Fruit fly (Drosophila melanogaster) whole organism, embryonic: ENCODE measurements around the gene CG9426.

ENCODE experiments used
- Asciz ChIP-seq: fragments of 200-800 bp; sonication (Bioruptor generic); optimal IDR thresholded peaks from 2 replicates; lab custom pipeline; 2017; ENCODE audit warnings: missing biosample characterization, mild to moderate bottlenecking, missing genetic modification characterization, missing genetic modification reagents
- Awh ChIP-seq: fragments of 200-800 bp; sonication (Bioruptor generic); IDR thresholded peaks from 2 replicates; pipeline ENCODE4, ENCODE4 v1.3.6; 2022; ENCODE audit warnings: missing biosample characterization, missing genetic modification characterization
- B-H2 ChIP-seq: fragments of 200-800 bp; sonication (Bioruptor generic); optimal IDR thresholded peaks from 2 replicates; lab custom pipeline; 2018; ENCODE audit warnings: missing biosample characterization, mild to moderate bottlenecking, missing genetic modification characterization
- CG12104 ChIP-seq: fragments of 200-800 bp; sonication (Bioruptor generic); optimal IDR thresholded peaks from 3 replicates; lab custom pipeline; 2016; ENCODE audit warnings: missing biosample characterization, missing genetic modification characterization
- CG12391 ChIP-seq: fragments of 200-800 bp; sonication (Bioruptor generic); optimal IDR thresholded peaks from 3 replicates; lab custom pipeline; 2018; ENCODE audit warnings: missing biosample characterization, mild to moderate bottlenecking, missing genetic modification characterization, moderate library complexity
- CG12942 ChIP-seq: fragments of 200-800 bp; sonication (Bioruptor generic); optimal IDR thresholded peaks from 3 replicates; lab custom pipeline; 2016; ENCODE audit warnings: missing biosample characterization, missing genetic modification characterization
- CG13624 ChIP-seq: fragments of 200-800 bp; sonication (Bioruptor generic); optimal IDR thresholded peaks from 2 replicates; lab custom pipeline; 2016; ENCODE audit warnings: missing biosample characterization, missing genetic modification characterization
- CG14014 ChIP-seq: fragments of 200-800 bp; sonication (Bioruptor generic); IDR thresholded peaks from 2 replicates; pipeline ENCODE4 v1.3.6; 2022; ENCODE audit warnings: missing biosample characterization, missing genetic modification characterization
- CG14441 ChIP-seq: fragments of 200-800 bp; sonication (Bioruptor generic); IDR thresholded peaks from 2 replicates; pipeline ENCODE4 v1.3.6; 2022; ENCODE audit warnings: missing biosample characterization, missing genetic modification characterization
- CG14710 ChIP-seq: fragments of 200-800 bp; sonication (Bioruptor generic); optimal IDR thresholded peaks from 3 replicates; lab custom pipeline; 2019; ENCODE audit warnings: missing biosample characterization, mild to moderate bottlenecking, missing genetic modification characterization, moderate library complexity
- CG16813 ChIP-seq: fragments of 200-800 bp; sonication (Bioruptor generic); IDR thresholded peaks from 3 replicates; pipeline ENCODE4 v1.3.6; 2022; ENCODE audit warnings: missing biosample characterization, missing genetic modification characterization; ENCODE audit not compliant: partially characterized antibody
- CG16863 ChIP-seq: fragments of 200-800 bp; sonication (Bioruptor generic); optimal IDR thresholded peaks from 3 replicates; lab custom pipeline; 2016; ENCODE audit warnings: missing biosample characterization, missing genetic modification characterization
- CG17612 ChIP-seq: fragments of 200-800 bp; sonication (Bioruptor generic); IDR thresholded peaks from 2 replicates; pipeline ENCODE4 v1.3.6; 2022; ENCODE audit warnings: missing biosample characterization, missing genetic modification characterization
- CG18764 ChIP-seq: fragments of 200-800 bp; sonication (Bioruptor generic); optimal IDR thresholded peaks from 3 replicates; lab custom pipeline; 2016; ENCODE audit warnings: missing biosample characterization, missing genetic modification characterization
- CG2199 ChIP-seq: fragments of 200-800 bp; sonication (Bioruptor generic); IDR thresholded peaks from 3 replicates; pipeline ENCODE4 v1.3.6; 2022; ENCODE audit warnings: missing biosample characterization, missing genetic modification characterization
- CG30403 ChIP-seq: fragments of 200-800 bp; sonication (Bioruptor generic); optimal IDR thresholded peaks from 3 replicates; lab custom pipeline; 2016; ENCODE audit warnings: missing biosample characterization, missing genetic modification characterization
- CG3281 ChIP-seq: fragments of 200-800 bp; sonication (Bioruptor generic); optimal IDR thresholded peaks from 3 replicates; lab custom pipeline; 2017; ENCODE audit warnings: missing biosample characterization, mild to moderate bottlenecking, missing genetic modification characterization
- CG34224 ChIP-seq: fragments of 200-800 bp; sonication (Bioruptor generic); IDR thresholded peaks from 3 replicates; pipeline ENCODE4 v1.3.6; 2022; ENCODE audit warnings: missing biosample characterization, missing genetic modification characterization; ENCODE audit not compliant: partially characterized antibody
- CG4360 ChIP-seq: fragments of 200-800 bp; sonication (Bioruptor generic); IDR thresholded peaks from 2 replicates; pipeline ENCODE4 v1.3.6; 2022; ENCODE audit warnings: missing biosample characterization, missing genetic modification characterization
- CG7987 ChIP-seq: fragments of 200-800 bp; sonication (Bioruptor generic); optimal IDR thresholded peaks from 2 replicates; lab custom pipeline; 2018; ENCODE audit warnings: missing biosample characterization, mild to moderate bottlenecking, missing genetic modification characterization, moderate library complexity
- CG8765 ChIP-seq: fragments of 200-800 bp; sonication (Bioruptor generic); IDR thresholded peaks from 2 replicates; pipeline ENCODE4 v1.3.6; 2022; ENCODE audit warnings: missing biosample characterization, missing genetic modification characterization
- CG8944 ChIP-seq: fragments of 200-800 bp; sonication (Bioruptor generic); optimal IDR thresholded peaks from 3 replicates; lab custom pipeline; 2016; ENCODE audit warnings: missing biosample characterization, missing genetic modification characterization
- CG9727 ChIP-seq: fragments of 200-800 bp; sonication (Bioruptor generic); optimal IDR thresholded peaks from 3 replicates; lab custom pipeline; 2017; ENCODE audit warnings: missing biosample characterization, mild to moderate bottlenecking, missing genetic modification characterization
- Fer3 ChIP-seq: fragments of 200-800 bp; sonication (Bioruptor generic); optimal IDR thresholded peaks from 2 replicates; lab custom pipeline; 2018; ENCODE audit warnings: missing biosample characterization, mild to moderate bottlenecking, missing genetic modification characterization, moderate library complexity
- HLH4C ChIP-seq: fragments of 200-800 bp; sonication (Bioruptor generic); IDR thresholded peaks from 3 replicates; pipeline ENCODE4 v1.3.6; 2022; ENCODE audit warnings: missing biosample characterization, missing genetic modification characterization; ENCODE audit not compliant: partially characterized antibody
- Max ChIP-seq: fragments of 200-800 bp; sonication (Bioruptor generic); optimal IDR thresholded peaks from 2 replicates; lab custom pipeline; 2016; ENCODE audit warnings: missing biosample characterization, mild to moderate bottlenecking, missing genetic modification characterization
- Med ChIP-seq: fragments of 200-800 bp; sonication (Bioruptor generic); peaks from one replicate; lab custom pipeline; 2016; ENCODE audit warnings: missing biosample characterization, missing genetic modification characterization, mild to moderate bottlenecking, inconsistent platforms, moderate library complexity
- Meics ChIP-seq: fragments of 200-800 bp; sonication (Bioruptor generic); optimal IDR thresholded peaks from 2 replicates; lab custom pipeline; 2017; ENCODE audit warnings: missing biosample characterization, mild to moderate bottlenecking, missing genetic modification characterization
- Mrtf ChIP-seq: fragments of 200-800 bp; sonication (Bioruptor generic); IDR thresholded peaks from 3 replicates; pipeline ENCODE4 v1.3.6; 2022; ENCODE audit warnings: missing biosample characterization, missing genetic modification characterization
- Ptx1 ChIP-seq: fragments of 200-800 bp; sonication (Bioruptor generic); IDR thresholded peaks from 2 replicates; pipeline ENCODE4 v1.3.6; 2022; ENCODE audit warnings: missing biosample characterization, missing genetic modification characterization
- Spps ChIP-seq: fragments of 200-800 bp; sonication (Bioruptor generic); optimal IDR thresholded peaks from 2 replicates; lab custom pipeline; 2018; ENCODE audit warnings: missing biosample characterization, mild to moderate bottlenecking, missing genetic modification characterization
- Sry-δ ChIP-seq: fragments of 200-800 bp; sonication (Bioruptor generic); optimal IDR thresholded peaks from 2 replicates; lab custom pipeline; 2016; ENCODE audit warnings: missing biosample characterization, missing genetic modification characterization
- ase ChIP-seq: fragments of 200-800 bp; sonication (Bioruptor generic); IDR thresholded peaks from 3 replicates; pipeline ENCODE4 v1.3.6; 2022; ENCODE audit warnings: missing biosample characterization, missing genetic modification characterization
- bbx ChIP-seq: fragments of 200-800 bp; sonication (Bioruptor generic); IDR thresholded peaks from 2 replicates; pipeline ENCODE4 v1.3.6; 2022; ENCODE audit warnings: missing biosample characterization, missing genetic modification characterization; ENCODE audit not compliant: partially characterized antibody
- btn ChIP-seq: fragments of 200-800 bp; sonication (Bioruptor generic); optimal IDR thresholded peaks from 2 replicates; lab custom pipeline; 2016; ENCODE audit warnings: missing biosample characterization, missing genetic modification characterization
- chif ChIP-seq, 2 experiments: fragments of 200-800 bp; sonication (Bioruptor generic); optimal IDR thresholded peaks; 3 replicates each; lab custom pipeline; 2016; ENCODE audit warnings: missing biosample characterization in 2 of 2, missing genetic modification characterization in 2 of 2
- dmrt11E ChIP-seq: fragments of 200-800 bp; sonication (Bioruptor generic); optimal IDR thresholded peaks from 3 replicates; lab custom pipeline; 2018; ENCODE audit warnings: missing biosample characterization, mild to moderate bottlenecking, missing genetic modification characterization, moderate library complexity
- fd64A ChIP-seq: fragments of 200-800 bp; sonication (Bioruptor generic); optimal IDR thresholded peaks from 3 replicates; lab custom pipeline; 2018; ENCODE audit warnings: missing biosample characterization, mild to moderate bottlenecking, missing genetic modification characterization
- her ChIP-seq: fragments of 200-800 bp; sonication (Bioruptor generic); optimal IDR thresholded peaks from 2 replicates; lab custom pipeline; 2016; ENCODE audit warnings: missing biosample characterization, missing genetic modification characterization
- kay ChIP-seq: fragments of 200-800 bp; sonication (Bioruptor generic); optimal IDR thresholded peaks from 2 replicates; lab custom pipeline; 2016; ENCODE audit warnings: missing biosample characterization, missing genetic modification characterization
- lbe ChIP-seq: fragments of 200-800 bp; sonication (Bioruptor generic); optimal IDR thresholded peaks from 2 replicates; lab custom pipeline; 2016; ENCODE audit warnings: missing biosample characterization, mild to moderate bottlenecking, missing genetic modification characterization
- pb ChIP-seq: fragments of 200-800 bp; sonication (Bioruptor generic); optimal IDR thresholded peaks from 3 replicates; lab custom pipeline; 2016; ENCODE audit warnings: missing biosample characterization, missing genetic modification characterization
- peb ChIP-seq: fragments of 200-800 bp; sonication (Bioruptor generic); IDR thresholded peaks from 2 replicates; pipeline ENCODE4 v1.3.6; 2022; ENCODE audit warnings: missing biosample characterization, missing genetic modification characterization
- pzg ChIP-seq: fragments of 200-800 bp; sonication (Bioruptor generic); optimal IDR thresholded peaks from 3 replicates; lab custom pipeline; 2018; ENCODE audit warnings: missing biosample characterization, mild to moderate bottlenecking, missing genetic modification characterization, moderate library complexity
- rib ChIP-seq: fragments of 200-800 bp; sonication (Bioruptor generic); IDR thresholded peaks from 2 replicates; pipeline ENCODE4 v1.3.6; 2022; ENCODE audit warnings: missing biosample characterization, missing genetic modification characterization
- sens ChIP-seq: fragments of 200-800 bp; sonication (Bioruptor generic); peaks from one replicate; lab custom pipeline; 2016; ENCODE audit warnings: missing biosample characterization, missing genetic modification characterization
- sim ChIP-seq: fragments of 200-800 bp; sonication (Bioruptor generic); IDR thresholded peaks from 2 replicates; pipeline ENCODE4 v1.3.6; 2022; ENCODE audit warnings: missing biosample characterization, missing genetic modification characterization
- ssp ChIP-seq: fragments of 200-800 bp; sonication (Bioruptor generic); IDR thresholded peaks from 2 replicates; pipeline ENCODE4 v1.3.6; 2022; ENCODE audit warnings: missing biosample characterization, missing genetic modification characterization
- stc ChIP-seq: fragments of 200-800 bp; sonication (Bioruptor generic); IDR thresholded peaks from 2 replicates; pipeline ENCODE4 v1.3.6; 2022; ENCODE audit warnings: missing biosample characterization, missing genetic modification characterization
- zen ChIP-seq: fragments of 200-800 bp; sonication (Bioruptor generic); optimal IDR thresholded peaks from 3 replicates; lab custom pipeline; 2018; ENCODE audit warnings: missing biosample characterization, mild to moderate bottlenecking, missing genetic modification characterization, moderate library complexity

CG9426 gene

DNA sequence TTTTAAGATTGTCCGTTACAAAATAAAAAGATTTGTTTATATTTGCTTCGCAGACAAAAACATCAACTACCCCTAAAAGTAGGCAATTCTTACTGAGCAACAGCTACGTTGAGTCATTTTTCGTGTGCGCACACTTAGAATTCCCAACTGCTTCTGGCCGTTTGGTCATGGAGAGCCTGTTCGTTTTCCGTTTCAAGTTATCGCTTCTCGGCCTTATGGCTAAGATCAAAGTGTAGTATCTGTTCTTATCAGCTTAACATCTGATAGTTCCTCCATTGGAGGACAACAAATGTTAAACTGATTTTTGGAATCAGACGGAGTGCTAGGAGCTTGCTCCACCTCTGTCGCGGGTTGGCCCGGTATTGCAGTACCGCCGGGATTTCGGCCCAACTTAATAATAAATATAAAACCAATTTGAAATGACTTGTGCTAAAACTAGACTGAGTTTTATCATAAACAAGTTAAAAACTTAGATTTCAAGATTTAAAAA lies 4.0 kb downstream of the CG9426 start (continued):
- peak; percentile 15 for TF ChIP-seq Spps (tag; lab: Kevin White, UChicago)
- TF ChIP-seq zen, result peak; percentile 59
- peak; percentile 50 for TF ChIP-seq Meics
- peak; percentile 39 for TF ChIP-seq B-H2 (GFP tag; lab: Kevin White, UChicago)
- TF ChIP-seq Awh (GFP tag; lab: Robert Waterston, UW), result peak; percentile 62; the same call in 1 of the 2 replicates
- TF ChIP-seq CG2199 (GFP tag; lab: Robert Waterston, UW), result peak; percentile 86
- TF ChIP-seq Fer3, result peak; percentile 62
- peak; percentile 46; the same call in 1 of the 2 replicates for TF ChIP-seq CG8765
- TF ChIP-seq sim (GFP tag; lab: Robert Waterston, UW), result 0 out of 2 replicates have a peak, but pooled peaks have one; percentile 16
- TF ChIP-seq dmrt11E (tag; lab: Kevin White, UChicago), result peak; percentile 27
- peak; percentile 39 for TF ChIP-seq Asciz (GFP tag; lab: Kevin White, UChicago)
- peak; percentile 93 for TF ChIP-seq sens (GFP tag; lab: Kevin White, UChicago)
- peak; percentile 88 for TF ChIP-seq kay (GFP tag; lab: Kevin White, UChicago)
- TF ChIP-seq lbe (GFP tag; lab: Kevin White, UChicago), result peak; percentile 40
- TF ChIP-seq CG16863 (GFP tag; lab: Kevin White, UChicago), result peak; percentile 31
- TF ChIP-seq her (GFP tag; lab: Kevin White, UChicago), result peak; percentile 73
- peak; percentile 67 for TF ChIP-seq rib (GFP tag; lab: Robert Waterston, UW)
- TF ChIP-seq btn, result peak; percentile 52
- TF ChIP-seq CG18764 (GFP tag; lab: Kevin White, UChicago), result peak; percentile 32
- peak; percentile 29; the same call in 1 of the 2 replicates for TF ChIP-seq ssp (GFP tag; lab: Robert Waterston, UW)
- TF ChIP-seq CG13624 (GFP tag; lab: Kevin White, UChicago), result peak; percentile 71
- 0 out of 3 replicates have a peak, but pooled peaks have one; percentile 15 for TF ChIP-seq Mrtf (GFP tag; lab: Robert Waterston, UW)
- TF ChIP-seq peb (GFP tag; lab: Robert Waterston, UW), result peak; percentile 58; the same call in 1 of the 2 replicates
- TF ChIP-seq fd64A (GFP tag; lab: Kevin White, UChicago), result peak; percentile 35
- peak; percentile 29 for TF ChIP-seq Sry-δ (GFP tag; lab: Kevin White, UChicago)
- peak; percentile 97 for TF ChIP-seq Med (GFP tag; lab: Kevin White, UChicago)
- peak; percentile 41 for TF ChIP-seq CG8944 (GFP tag; lab: Kevin White, UChicago)
- peak; percentile 56 for TF ChIP-seq Max
- TF ChIP-seq HLH4C (GFP tag; lab: Robert Waterston, UW), result peak; percentile 25; the same call in 1 of the 3 replicates
- peak; percentile 49 for TF ChIP-seq CG4360 (GFP tag; lab: Robert Waterston, UW)
- TF ChIP-seq CG34224, result peak; percentile 35; the same call in 1 of the 3 replicates
- peak; percentile 47; the same call in 1 of the 2 replicates for TF ChIP-seq CG17612
- TF ChIP-seq pzg, result peak; percentile 3
- TF ChIP-seq bbx (GFP tag; lab: Robert Waterston, UW), result peak; percentile 77
- TF ChIP-seq CG7987 (GFP tag; lab: Kevin White, UChicago), result peak; percentile 59
- TF ChIP-seq ase (GFP tag; lab: Robert Waterston, UW), result 0 out of 3 replicates have a peak, but pooled peaks have one; percentile 43
- TF ChIP-seq CG12104 (GFP tag; lab: Kevin White, UChicago), result peak; percentile 5
- TF ChIP-seq CG3281, result peak; percentile 24
- peak; percentile 42 for TF ChIP-seq pb (GFP tag; lab: Kevin White, UChicago)
- TF ChIP-seq stc (GFP tag; lab: Robert Waterston, UW), result peak; percentile 50; the same call in 1 of the 2 replicates
- TF ChIP-seq CG12391 (tag; lab: Kevin White, UChicago), result peak; percentile 33
- peak; percentile 41; the same call in 1 of the 2 replicates for TF ChIP-seq CG14014
- TF ChIP-seq CG14710 (tag; lab: Kevin White, UChicago), result peak; percentile 29
- TF ChIP-seq CG30403 (GFP tag; lab: Kevin White, UChicago), result peak; percentile 30
- TF ChIP-seq CG12942 (GFP tag; lab: Kevin White, UChicago), result peak; percentile 19
- TF ChIP-seq CG14441 (GFP tag; lab: Robert Waterston, UW), result peak; percentile 43; the same call in 1 of the 2 replicates
- TF ChIP-seq CG16813 (GFP tag; lab: Robert Waterston, UW), result peak; percentile 54; the same call in 2 of the 3 replicates
- TF ChIP-seq Ptx1 (GFP tag; lab: Robert Waterston, UW), result peak; percentile 43; the same call in 1 of the 2 replicates
- peak in 1 of 2 experiments; percentile 52 for TF ChIP-seq chif (GFP tag; optimal IDR thresholded peaks at IDR 0.05; lab: Kevin White, UChicago)
- peak; percentile 25 for TF ChIP-seq CG9727
